Fruit fly (Drosophila melanogaster) whole organism, pupa: Measurements from ENCODE around the gene Sgs8.

Experiments used
- CG10348 ChIP-seq: fragments of 200-800 bp; sonication (Bioruptor generic); IDR thresholded peaks from 2 replicates; pipeline ENCODE4 v1.3.6; 2022; ENCODE audit warnings: missing biosample characterization, missing genetic modification characterization
- CG12605 ChIP-seq: fragments of 200-800 bp; sonication (Bioruptor generic); IDR thresholded peaks from 2 replicates; pipeline ENCODE4 v1.3.6; 2022; ENCODE audit warnings: missing biosample characterization, missing genetic modification characterization
- CG13204 ChIP-seq: fragments of 200-800 bp; sonication (Bioruptor generic); optimal IDR thresholded peaks from 2 replicates; lab custom pipeline; 2018; ENCODE audit warnings: missing biosample characterization, mild to moderate bottlenecking, missing genetic modification characterization, moderate library complexity
- CG14655 ChIP-seq: fragments of 200-800 bp; sonication (Bioruptor generic); optimal IDR thresholded peaks from 3 replicates; lab custom pipeline; 2017; ENCODE audit warnings: mild to moderate bottlenecking, missing biosample characterization, missing genetic modification reagents, missing genetic modification characterization
- CG15710 ChIP-seq: fragments of 200-800 bp; sonication (Bioruptor generic); optimal IDR thresholded peaks from 2 replicates; lab custom pipeline; 2018; ENCODE audit warnings: missing biosample characterization, mild to moderate bottlenecking, missing genetic modification characterization, moderate library complexity
- CG17806 ChIP-seq: fragments of 200-800 bp; sonication (Bioruptor generic); optimal IDR thresholded peaks from 2 replicates; lab custom pipeline; 2018; ENCODE audit warnings: missing biosample characterization, mild to moderate bottlenecking, missing genetic modification characterization, moderate library complexity
- CG32121 ChIP-seq: fragments of 200-800 bp; sonication (Bioruptor generic); IDR thresholded peaks from 2 replicates; pipeline ENCODE4 v1.3.6; 2022; ENCODE audit warnings: missing biosample characterization, missing genetic modification characterization
- CG34367 ChIP-seq: fragments of 200-800 bp; sonication (Bioruptor generic); optimal IDR thresholded peaks from 2 replicates; lab custom pipeline; 2018; ENCODE audit warnings: missing biosample characterization, mild to moderate bottlenecking, missing genetic modification characterization
- CG4496 ChIP-seq: fragments of 200-800 bp; sonication (Bioruptor generic); IDR thresholded peaks from 3 replicates; pipeline ENCODE4 v1.3.6; 2022; ENCODE audit warnings: missing biosample characterization, missing genetic modification characterization
- CG8159 ChIP-seq: fragments of 200-800 bp; sonication (Bioruptor generic); optimal IDR thresholded peaks from 3 replicates; lab custom pipeline; 2018; ENCODE audit warnings: missing biosample characterization, mild to moderate bottlenecking, missing genetic modification characterization, moderate library complexity
- CG8301 ChIP-seq: fragments of 200-800 bp; sonication (Bioruptor generic); optimal IDR thresholded peaks from 2 replicates; lab custom pipeline; 2018; ENCODE audit warnings: missing biosample characterization, mild to moderate bottlenecking, missing genetic modification characterization
- CG9948 ChIP-seq: fragments of 200-800 bp; sonication (Bioruptor generic); optimal IDR thresholded peaks from 2 replicates; lab custom pipeline; 2018; ENCODE audit warnings: missing biosample characterization, mild to moderate bottlenecking, missing genetic modification characterization, moderate library complexity
- D1 ChIP-seq: fragments of 200-800 bp; sonication (Bioruptor generic); optimal IDR thresholded peaks from 2 replicates; lab custom pipeline; 2018; ENCODE audit warnings: missing biosample characterization, mild to moderate bottlenecking, missing genetic modification characterization, moderate library complexity
- EcR ChIP-seq: fragments of 200-800 bp; sonication (Bioruptor generic); optimal IDR thresholded peaks from 3 replicates; lab custom pipeline; 2019; ENCODE audit warnings: missing biosample characterization, missing genetic modification characterization, mild to moderate bottlenecking, moderate library complexity, missing genetic modification reagents
- Ets98B ChIP-seq: fragments of 200-800 bp; sonication (Bioruptor generic); IDR thresholded peaks from 2 replicates; pipeline ENCODE4 v1.3.6; 2022; ENCODE audit warnings: missing biosample characterization, missing genetic modification characterization
- Pif1A ChIP-seq: fragments of 200-800 bp; sonication (Bioruptor generic); optimal IDR thresholded peaks from 3 replicates; lab custom pipeline; 2016; ENCODE audit warnings: missing biosample characterization, missing genetic modification characterization
- Pif1B ChIP-seq: fragments of 200-800 bp; sonication (Bioruptor generic); optimal IDR thresholded peaks from 3 replicates; lab custom pipeline; 2016; ENCODE audit warnings: missing biosample characterization, missing genetic modification characterization
- Snoo ChIP-seq: fragments of 200-800 bp; sonication (Bioruptor generic); optimal IDR thresholded peaks from 3 replicates; lab custom pipeline; 2017; ENCODE audit warnings: missing biosample characterization, mild to moderate bottlenecking, missing genetic modification characterization, inconsistent platforms
- fd96Ca ChIP-seq: fragments of 200-800 bp; sonication (Bioruptor generic); IDR thresholded peaks from 3 replicates; pipeline ENCODE4 v1.3.6; 2022; ENCODE audit warnings: missing biosample characterization, missing genetic modification characterization
- gl ChIP-seq: fragments of 200-800 bp; sonication (Bioruptor generic); optimal IDR thresholded peaks from 2 replicates; lab custom pipeline; 2018; ENCODE audit warnings: missing biosample characterization, mild to moderate bottlenecking, missing genetic modification characterization
- rn ChIP-seq: fragments of 200-800 bp; sonication (Bioruptor generic); IDR thresholded peaks from 2 replicates; pipeline ENCODE4 v1.3.6; 2022; ENCODE audit warnings: missing biosample characterization, missing genetic modification characterization

Sgs8 gene

DNA sequence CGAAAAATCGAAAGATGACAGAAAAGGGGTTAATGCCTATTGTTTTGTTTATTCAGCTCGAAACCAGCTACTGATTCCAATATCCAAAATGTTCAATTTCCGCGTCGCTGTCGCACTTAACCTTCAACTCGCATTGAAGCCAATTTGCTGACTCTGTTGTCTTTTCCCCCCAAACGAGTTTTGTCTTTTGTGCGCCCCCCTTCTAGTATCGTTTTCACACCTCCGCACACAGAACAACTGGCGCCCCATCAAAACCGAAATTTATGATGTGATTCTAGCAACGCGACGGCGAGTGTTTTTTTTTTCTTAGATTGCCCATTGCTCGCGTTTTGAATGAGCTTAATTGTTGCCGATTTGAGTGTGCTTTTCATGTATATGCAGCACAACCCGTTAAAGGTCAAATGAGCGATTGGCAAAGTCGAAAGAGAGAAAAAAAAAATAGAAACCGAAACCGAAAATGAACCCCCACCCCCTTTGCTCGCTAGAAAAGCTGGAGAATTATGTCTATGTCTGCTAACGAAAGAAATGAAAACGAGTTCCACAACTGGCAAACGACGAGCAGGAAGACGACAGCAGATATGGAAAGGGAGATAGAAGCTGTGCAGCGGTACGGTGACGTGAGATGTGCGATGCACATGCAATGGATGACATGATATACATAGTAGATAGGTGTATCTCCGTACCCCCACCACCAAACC is 41.3 kb upstream of the Sgs8 start:
- TF ChIP-seq CG14655 (GFP tag; lab: Kevin White, UChicago) (peak; percentile 16), CG4496 (GFP tag; lab: Robert Waterston, UW) (0 out of 3 replicates have a peak, but pooled peaks have one; percentile 10), CG13204 (GFP tag; lab: Kevin White, UChicago) (no peak), CG10348 (GFP tag; lab: Robert Waterston, UW) (no peak), CG12605 (no peak), Pif1A (GFP tag; lab: Kevin White, UChicago) (no peak), EcR (GFP tag; lab: Kevin White, UChicago) (no peak), Pif1B (GFP tag; lab: Kevin White, UChicago) (no peak), Snoo (tag; lab: Kevin White, UChicago) (no peak)

DNA sequence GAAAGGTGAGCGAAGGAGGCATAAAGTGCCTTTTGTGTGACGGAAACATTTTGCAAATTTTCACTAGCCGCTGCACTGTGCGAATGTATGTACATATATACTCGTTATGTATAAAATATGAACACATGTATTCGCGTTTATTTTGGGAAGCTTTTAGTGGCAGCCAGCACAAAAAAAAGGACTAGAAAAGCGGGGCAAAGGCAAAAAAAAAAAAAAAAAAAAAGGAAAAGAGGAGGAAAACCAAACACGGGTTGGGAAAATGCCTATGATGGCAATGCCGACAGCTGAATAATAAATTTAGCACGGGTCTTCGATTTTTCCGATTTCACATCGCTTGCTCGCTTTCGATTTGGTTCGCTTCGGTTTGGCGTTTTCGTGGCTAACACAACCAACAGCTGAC is 40.2 kb upstream of the Sgs8 start:
- TF ChIP-seq Pif1A (GFP tag; lab: Kevin White, UChicago) (no peak), CG15710 (tag; lab: Kevin White, UChicago) (no peak), CG8159 (tag; lab: Kevin White, UChicago) (no peak), CG32121 (GFP tag; lab: Robert Waterston, UW) (no peak), CG17806 (no peak), CG8301 (no peak), CG9948 (tag; lab: Kevin White, UChicago) (no peak), CG10348 (GFP tag; lab: Robert Waterston, UW) (no peak), CG13204 (GFP tag; lab: Kevin White, UChicago) (no peak), CG34367 (tag; lab: Kevin White, UChicago) (no peak), rn (GFP tag; lab: Robert Waterston, UW) (no peak), Ets98B (peak; percentile 51), Snoo (tag; lab: Kevin White, UChicago) (no peak), CG4496 (GFP tag; lab: Robert Waterston, UW) (no peak), CG14655 (GFP tag; lab: Kevin White, UChicago) (no peak), gl (tag; lab: Kevin White, UChicago) (no peak), fd96Ca (GFP tag; lab: Robert Waterston, UW) (0 out of 3 replicates have a peak, but pooled peaks have one; percentile 37), CG12605 (peak; percentile 58), D1 (no peak)

DNA sequence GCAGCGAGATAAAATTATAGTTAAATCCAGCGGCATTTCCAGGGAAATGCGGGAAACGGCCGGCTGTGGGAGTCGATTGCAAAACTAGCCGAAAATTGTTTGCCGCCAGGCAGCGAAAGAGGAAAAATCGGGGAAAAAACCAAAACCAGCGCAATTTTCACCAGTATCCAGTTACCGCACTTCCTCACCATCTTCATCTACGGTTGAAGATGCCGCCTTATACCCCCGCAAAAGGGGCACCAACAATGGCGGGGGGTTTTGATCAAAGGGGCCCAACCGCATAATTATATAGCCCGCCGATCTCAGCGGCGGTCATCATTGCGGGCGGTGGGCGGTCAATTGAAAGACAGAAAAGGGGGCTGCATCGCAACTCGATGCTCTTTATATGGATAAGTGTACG is 38.8 kb upstream of the Sgs8 start:
- TF ChIP-seq Pif1B (GFP tag; lab: Kevin White, UChicago) (no peak), CG8159 (tag; lab: Kevin White, UChicago) (no peak), CG12605 (no peak), CG14655 (GFP tag; lab: Kevin White, UChicago) (no peak), CG10348 (GFP tag; lab: Robert Waterston, UW) (no peak), D1 (no peak), CG8301 (no peak), Snoo (tag; lab: Kevin White, UChicago) (no peak), EcR (GFP tag; lab: Kevin White, UChicago) (no peak), CG9948 (tag; lab: Kevin White, UChicago) (no peak)

DNA sequence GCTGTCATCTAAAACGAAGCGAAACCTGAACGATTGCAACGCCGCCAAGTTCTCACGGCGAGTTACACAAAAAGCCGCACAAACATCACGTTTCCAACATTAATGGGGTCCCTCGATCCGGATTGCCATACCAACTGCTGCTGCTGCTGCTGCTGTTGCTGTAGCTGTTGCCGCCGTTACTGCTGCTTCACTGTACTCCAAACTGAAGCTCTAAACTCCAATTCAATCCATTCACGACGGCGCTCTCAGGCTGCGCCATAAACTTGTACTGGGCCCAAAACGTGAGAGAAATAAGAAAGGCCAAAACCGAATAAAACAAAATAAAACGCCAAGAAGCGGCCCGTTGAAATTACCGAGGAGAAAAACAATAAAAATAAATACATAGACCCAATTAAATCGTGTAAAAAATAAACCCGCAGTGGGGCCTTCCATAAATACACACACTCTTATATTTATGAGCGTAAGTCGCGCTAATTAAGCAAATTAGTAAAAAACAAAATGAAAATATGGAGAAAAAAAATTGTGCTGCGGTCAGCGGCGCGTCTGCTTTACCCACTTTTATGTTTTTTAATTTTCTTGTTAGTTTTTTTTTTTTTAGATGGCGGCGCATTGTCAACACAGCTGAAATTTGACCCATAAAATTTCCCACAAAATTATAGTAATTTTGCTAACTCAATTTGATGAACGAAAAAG is 38.3 kb upstream of the Sgs8 start:
- no peak for TF ChIP-seq CG13204 (GFP tag; lab: Kevin White, UChicago)
- TF ChIP-seq Ets98B = peak; percentile 13; the same call in 1 of the 2 replicates

DNA sequence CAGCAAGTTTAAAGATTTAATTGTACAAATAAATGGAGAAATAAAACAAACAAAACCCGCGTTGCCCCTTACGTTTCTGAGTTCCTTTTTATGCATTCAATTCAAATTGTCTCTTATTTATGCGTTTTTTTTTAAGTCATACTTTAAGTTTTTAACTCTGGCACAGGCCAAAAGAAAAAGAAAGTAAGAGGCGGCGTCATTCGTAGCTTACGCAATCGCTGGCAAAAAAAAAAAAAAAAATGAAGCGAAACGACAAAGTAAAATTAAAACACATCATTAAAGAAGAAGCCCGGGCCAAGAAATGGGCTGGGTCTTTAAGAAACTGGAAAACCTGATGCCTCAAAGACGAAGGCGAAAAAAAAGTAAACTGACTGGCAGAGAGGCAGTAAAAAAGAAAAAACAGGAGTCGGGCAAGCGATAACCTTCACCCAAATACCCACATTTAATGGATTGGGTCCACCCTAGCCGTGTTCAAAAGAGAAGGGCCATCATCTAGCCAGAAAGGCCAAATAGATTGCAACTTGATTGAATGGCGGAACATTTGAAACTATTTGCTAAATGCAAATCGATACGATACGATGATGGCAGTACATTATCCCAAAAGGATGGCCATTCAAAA is 34.6 kb upstream of the Sgs8 start:
- no peak for TF ChIP-seq Pif1A (GFP tag; lab: Kevin White, UChicago)
- no peak for TF ChIP-seq Pif1B (GFP tag; lab: Kevin White, UChicago)
- no peak for TF ChIP-seq EcR (GFP tag; lab: Kevin White, UChicago)
- no peak for TF ChIP-seq Ets98B
- no peak for TF ChIP-seq CG13204 (GFP tag; lab: Kevin White, UChicago)
- TF ChIP-seq CG8159 (tag; lab: Kevin White, UChicago) = peak; percentile 83
- TF ChIP-seq CG10348 (GFP tag; lab: Robert Waterston, UW) = no peak
- 0 out of 3 replicates have a peak, but pooled peaks have one; percentile 22 for TF ChIP-seq CG4496 (GFP tag; lab: Robert Waterston, UW)

DNA sequence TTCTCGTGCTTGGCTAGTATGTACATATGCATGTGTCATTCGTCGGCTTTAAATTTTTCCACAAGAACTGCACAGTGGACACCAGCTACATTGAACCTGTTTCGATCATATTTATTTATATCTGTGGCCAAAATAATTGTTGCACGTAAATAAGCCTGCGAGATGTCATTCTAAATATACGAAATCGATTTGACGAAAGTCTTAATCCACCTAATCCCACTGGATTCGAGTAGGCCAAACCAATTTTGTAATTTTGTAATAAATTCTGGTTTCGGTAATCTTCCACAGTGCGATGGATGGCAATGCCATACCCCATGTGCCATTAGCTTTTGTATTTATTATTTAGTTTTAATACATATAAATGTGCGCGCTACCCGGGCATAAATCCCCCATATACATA is 33.8 kb upstream of the Sgs8 start:
- no peak for TF ChIP-seq CG14655 (GFP tag; lab: Kevin White, UChicago)
- no peak for TF ChIP-seq CG8159 (tag; lab: Kevin White, UChicago)
- no peak for TF ChIP-seq Ets98B
- TF ChIP-seq CG12605 = no peak
- no peak for TF ChIP-seq CG9948 (tag; lab: Kevin White, UChicago)
- no peak for TF ChIP-seq CG4496 (GFP tag; lab: Robert Waterston, UW)
- no peak for TF ChIP-seq Pif1A (GFP tag; lab: Kevin White, UChicago)
